Fruit fly (Drosophila melanogaster) whole organism, embryonic: ENCODE data around the gene Taf6.
A peak's percentile ranks its signal among the peaks of the same experiment; 100 is the strongest.

ENCODE experiments used
- Atf3 ChIP-seq: fragments of 200-800 bp; sonication (Bioruptor generic); optimal IDR thresholded peaks from 3 replicates; lab custom pipeline; 2016; ENCODE audit warnings: missing biosample characterization, missing genetic modification characterization
- Bdp1 ChIP-seq: fragments of 200-800 bp; sonication (Bioruptor generic); optimal IDR thresholded peaks from 3 replicates; lab custom pipeline; 2016; ENCODE audit warnings: missing biosample characterization, missing genetic modification characterization
- Bgb ChIP-seq: fragments of 200-800 bp; sonication (Bioruptor generic); IDR thresholded peaks from 2 replicates; pipeline ENCODE4 v1.3.6; 2022; ENCODE audit warnings: missing biosample characterization, missing genetic modification characterization; ENCODE audit not compliant: partially characterized antibody
- CG10274 ChIP-seq: fragments of 200-800 bp; sonication (Bioruptor generic); optimal IDR thresholded peaks from 3 replicates; lab custom pipeline; 2017; ENCODE audit warnings: missing biosample characterization, mild to moderate bottlenecking, missing genetic modification characterization
- CG10321 ChIP-seq: fragments of 200-800 bp; sonication (Bioruptor generic); IDR thresholded peaks from 2 replicates; pipeline ENCODE4 v1.3.6; 2022; ENCODE audit warnings: missing biosample characterization, missing genetic modification characterization
- CG10462 ChIP-seq: fragments of 200-800 bp; sonication (Bioruptor generic); optimal IDR thresholded peaks from 2 replicates; lab custom pipeline; 2016; ENCODE audit warnings: missing biosample characterization, missing genetic modification characterization
- CG10979 ChIP-seq: fragments of 200-800 bp; sonication (Bioruptor generic); optimal IDR thresholded peaks from 2 replicates; lab custom pipeline; 2018; ENCODE audit warnings: missing biosample characterization, mild to moderate bottlenecking, missing genetic modification characterization, moderate library complexity
- CG11085 ChIP-seq: fragments of 200-800 bp; sonication (Bioruptor generic); IDR thresholded peaks from 2 replicates; pipeline ENCODE4 v1.3.6; 2022; ENCODE audit warnings: missing biosample characterization, missing genetic modification characterization
- CG11504 ChIP-seq: fragments of 200-800 bp; sonication (Bioruptor generic); optimal IDR thresholded peaks from 3 replicates; lab custom pipeline; 2019; ENCODE audit warnings: missing biosample characterization, mild to moderate bottlenecking, missing genetic modification characterization, moderate library complexity
- CG12155 ChIP-seq: fragments of 200-800 bp; sonication (Bioruptor generic); optimal IDR thresholded peaks from 3 replicates; lab custom pipeline; 2016; ENCODE audit warnings: missing biosample characterization, missing genetic modification characterization
- CG12236 ChIP-seq: fragments of 200-800 bp; sonication (Bioruptor generic); optimal IDR thresholded peaks from 2 replicates; lab custom pipeline; 2016; ENCODE audit warnings: missing biosample characterization, missing genetic modification characterization
- CG12391 ChIP-seq: fragments of 200-800 bp; sonication (Bioruptor generic); optimal IDR thresholded peaks from 3 replicates; lab custom pipeline; 2018; ENCODE audit warnings: missing biosample characterization, mild to moderate bottlenecking, missing genetic modification characterization, moderate library complexity
- CG12769 ChIP-seq: fragments of 200-800 bp; sonication (Bioruptor generic); optimal IDR thresholded peaks from 2 replicates; lab custom pipeline; 2019; ENCODE audit warnings: missing biosample characterization, mild to moderate bottlenecking, missing genetic modification characterization, moderate library complexity
- CG12942 ChIP-seq: fragments of 200-800 bp; sonication (Bioruptor generic); optimal IDR thresholded peaks from 3 replicates; lab custom pipeline; 2016; ENCODE audit warnings: missing biosample characterization, missing genetic modification characterization
- CG13123 ChIP-seq: fragments of 200-800 bp; sonication (Bioruptor generic); optimal IDR thresholded peaks from 2 replicates; lab custom pipeline; 2016; ENCODE audit warnings: missing biosample characterization, missing genetic modification characterization
- CG14860 ChIP-seq: fragments of 200-800 bp; sonication (Bioruptor generic); IDR thresholded peaks from 3 replicates; pipeline ENCODE4 v1.3.6; 2022; ENCODE audit warnings: missing biosample characterization, missing genetic modification characterization; ENCODE audit not compliant: partially characterized antibody
- CG14965 ChIP-seq: fragments of 200-800 bp; sonication (Bioruptor generic); optimal IDR thresholded peaks from 2 replicates; lab custom pipeline; 2016; ENCODE audit warnings: missing biosample characterization, missing genetic modification characterization, borderline replicate concordance
- CG1529 ChIP-seq: fragments of 200-800 bp; sonication (Bioruptor generic); optimal IDR thresholded peaks from 3 replicates; lab custom pipeline; 2018; ENCODE audit warnings: missing biosample characterization, missing genetic modification characterization
- CG16779 ChIP-seq: fragments of 200-800 bp; sonication (Bioruptor generic); IDR thresholded peaks from 2 replicates; pipeline ENCODE4 v1.3.6; 2022; ENCODE audit warnings: missing biosample characterization, missing genetic modification characterization
- CG18619 ChIP-seq: fragments of 200-800 bp; sonication (Bioruptor generic); optimal IDR thresholded peaks from 3 replicates; lab custom pipeline; 2017; ENCODE audit warnings: missing biosample characterization, mild to moderate bottlenecking, missing genetic modification characterization
- CG18764 ChIP-seq: fragments of 200-800 bp; sonication (Bioruptor generic); optimal IDR thresholded peaks from 3 replicates; lab custom pipeline; 2016; ENCODE audit warnings: missing biosample characterization, missing genetic modification characterization
- CG32772 ChIP-seq: fragments of 200-800 bp; sonication (Bioruptor generic); IDR thresholded peaks from 2 replicates; pipeline ENCODE4 v1.3.6; 2022; ENCODE audit warnings: missing biosample characterization, missing genetic modification characterization
- CG34376 ChIP-seq: fragments of 200-800 bp; sonication (Bioruptor generic); optimal IDR thresholded peaks from 2 replicates; lab custom pipeline; 2018; ENCODE audit warnings: missing biosample characterization, mild to moderate bottlenecking, missing genetic modification characterization
- CG34422 ChIP-seq: fragments of 200-800 bp; sonication (Bioruptor generic); IDR thresholded peaks from 3 replicates; pipeline ENCODE4 v1.3.6; 2022; ENCODE audit warnings: missing biosample characterization, missing genetic modification characterization
- CG7839 ChIP-seq: fragments of 200-800 bp; sonication (Bioruptor generic); optimal IDR thresholded peaks from 3 replicates; lab custom pipeline; 2018; ENCODE audit warnings: missing biosample characterization, mild to moderate bottlenecking, missing genetic modification characterization, moderate library complexity
- CG8388 ChIP-seq: fragments of 200-800 bp; sonication (Bioruptor generic); optimal IDR thresholded peaks from 2 replicates; lab custom pipeline; 2019; ENCODE audit warnings: missing biosample characterization, mild to moderate bottlenecking, missing genetic modification characterization, moderate library complexity
- CHES-1-like ChIP-seq: fragments of 200-800 bp; sonication (Bioruptor generic); optimal IDR thresholded peaks from 2 replicates; lab custom pipeline; 2016; ENCODE audit warnings: missing biosample characterization, missing genetic modification characterization
- CkIIα-i1 ChIP-seq: fragments of 200-800 bp; sonication (Bioruptor generic); IDR thresholded peaks from 2 replicates; pipeline ENCODE4 v1.3.6; 2022; ENCODE audit warnings: missing biosample characterization, missing genetic modification characterization
- Doc3 ChIP-seq: fragments of 200-800 bp; sonication (Bioruptor generic); IDR thresholded peaks from 3 replicates; pipeline ENCODE4 v1.3.6; 2022; ENCODE audit warnings: missing biosample characterization, missing genetic modification characterization; ENCODE audit not compliant: partially characterized antibody
- GATAe ChIP-seq: fragments of 200-800 bp; sonication (Bioruptor generic); conservative IDR thresholded peaks from 2 replicates; pipeline ENCODE4 v1.3.6; 2022; ENCODE audit warnings: missing biosample characterization, missing genetic modification characterization
- Hsf ChIP-seq: fragments of 200-800 bp; sonication (Bioruptor generic); optimal IDR thresholded peaks from 3 replicates; lab custom pipeline; 2016; ENCODE audit warnings: missing biosample characterization, missing genetic modification characterization
- MESR4 ChIP-seq: fragments of 200-800 bp; sonication (Bioruptor generic); optimal IDR thresholded peaks from 2 replicates; lab custom pipeline; 2018; ENCODE audit warnings: missing biosample characterization, mild to moderate bottlenecking, missing genetic modification characterization, moderate library complexity
- NC2β ChIP-seq: fragments of 200-800 bp; sonication (Bioruptor generic); optimal IDR thresholded peaks from 2 replicates; lab custom pipeline; 2016; ENCODE audit warnings: missing biosample characterization, missing genetic modification characterization
- Sox102F ChIP-seq: fragments of 200-800 bp; sonication (Bioruptor generic); optimal IDR thresholded peaks from 2 replicates; lab custom pipeline; 2018; ENCODE audit warnings: missing biosample characterization, mild to moderate bottlenecking, missing genetic modification characterization, moderate library complexity
- Usf ChIP-seq: fragments of 200-800 bp; sonication (Bioruptor generic); optimal IDR thresholded peaks from 2 replicates; lab custom pipeline; 2017; ENCODE audit warnings: missing genotype, missing biosample characterization, missing genetic modification characterization
- chn ChIP-seq: fragments of 200-800 bp; sonication (Bioruptor generic); optimal IDR thresholded peaks from 2 replicates; lab custom pipeline; 2016; ENCODE audit warnings: missing biosample characterization, missing genetic modification characterization
- cwo ChIP-seq: fragments of 200-800 bp; sonication (Bioruptor generic); optimal IDR thresholded peaks from 3 replicates; lab custom pipeline; 2017; ENCODE audit warnings: missing biosample characterization, missing genetic modification characterization, mild to moderate bottlenecking, moderate library complexity, missing genetic modification reagents
- dan ChIP-seq: fragments of 200-800 bp; sonication (Bioruptor generic); IDR thresholded peaks from 2 replicates; pipeline ENCODE4 v1.3.6; 2022; ENCODE audit warnings: missing biosample characterization, missing genetic modification characterization
- ems ChIP-seq: fragments of 200-800 bp; sonication (Bioruptor generic); optimal IDR thresholded peaks from 3 replicates; lab custom pipeline; 2016; ENCODE audit warnings: missing biosample characterization, missing genetic modification characterization
- en ChIP-seq: fragments of 200-800 bp; sonication (Bioruptor generic); optimal IDR thresholded peaks from 2 replicates; lab custom pipeline; 2016; ENCODE audit warnings: missing biosample characterization, missing genetic modification characterization
- ftz-f1 ChIP-seq: fragments of 200-800 bp; sonication (Bioruptor generic); optimal IDR thresholded peaks from 2 replicates; lab custom pipeline; 2016; ENCODE audit warnings: missing biosample characterization, missing genetic modification characterization
- gsb-n ChIP-seq: fragments of 200-800 bp; sonication (Bioruptor generic); optimal IDR thresholded peaks from 3 replicates; lab custom pipeline; 2018; ENCODE audit warnings: missing biosample characterization, mild to moderate bottlenecking, missing genetic modification characterization
- inv ChIP-seq: fragments of 200-800 bp; sonication (Bioruptor generic); IDR thresholded peaks from 2 replicates; pipeline ENCODE4 v1.3.6; 2022; ENCODE audit warnings: missing biosample characterization, missing genetic modification characterization; ENCODE audit not compliant: partially characterized antibody
- lab ChIP-seq: fragments of 200-800 bp; sonication (Bioruptor generic); optimal IDR thresholded peaks from 3 replicates; lab custom pipeline; 2017; ENCODE audit warnings: missing biosample characterization, missing genetic modification characterization, mild to moderate bottlenecking, moderate library complexity, missing genetic modification reagents
- nerfin-1 ChIP-seq: fragments of 200-800 bp; sonication (Bioruptor generic); optimal IDR thresholded peaks from 3 replicates; lab custom pipeline; 2019; ENCODE audit warnings: missing biosample characterization, mild to moderate bottlenecking, missing genetic modification characterization, moderate library complexity
- peb ChIP-seq: fragments of 200-800 bp; sonication (Bioruptor generic); IDR thresholded peaks from 2 replicates; pipeline ENCODE4 v1.3.6; 2022; ENCODE audit warnings: missing biosample characterization, missing genetic modification characterization
- stc ChIP-seq: fragments of 200-800 bp; sonication (Bioruptor generic); IDR thresholded peaks from 2 replicates; pipeline ENCODE4 v1.3.6; 2022; ENCODE audit warnings: missing biosample characterization, missing genetic modification characterization
- tll ChIP-seq, 2 experiments: fragments of 200-800 bp in 1 of 2; fragments of >200 bp in 1 of 2; sonication (Bioruptor generic) in 1 of 2; optimal IDR thresholded peaks; 2 replicates each; lab custom pipeline; 2017 to 2019; ENCODE audit warnings: missing biosample characterization in 2 of 2, missing genetic modification characterization in 2 of 2, mild to moderate bottlenecking in 1 of 2, moderate library complexity in 1 of 2
- vfl ChIP-seq: fragments of 200-800 bp; sonication (Bioruptor generic); optimal IDR thresholded peaks from 2 replicates; lab custom pipeline; 2016; ENCODE audit warnings: missing biosample characterization, missing genetic modification characterization

Gene Taf6

dm6 chr3L:19634788-19635448, 36.0 kb downstream of the Taf6 start (continued):
- TF ChIP-seq CG10274 (GFP tag; lab: Kevin White, UChicago), result no peak
- TF ChIP-seq CHES-1-like (GFP tag; lab: Kevin White, UChicago), result no peak
- TF ChIP-seq gsb-n, result peak; percentile 83
- no peak for TF ChIP-seq CG1529 (GFP tag; lab: Kevin White, UChicago)
- peak; percentile 55 for TF ChIP-seq CG10321 (GFP tag; lab: Robert Waterston, UW)
- TF ChIP-seq MESR4 (GFP tag; lab: Kevin White, UChicago), result no peak
- peak; percentile 57 for TF ChIP-seq CG18619
- peak; percentile 82 for TF ChIP-seq CG12391 (tag; lab: Kevin White, UChicago)
- no peak for TF ChIP-seq ems (GFP tag; lab: Kevin White, UChicago)
- TF ChIP-seq CG7839, result peak; percentile 91
- TF ChIP-seq Sox102F (GFP tag; lab: Kevin White, UChicago), result peak; percentile 69
- no peak for TF ChIP-seq Bdp1 (GFP tag; lab: Kevin White, UChicago)
- TF ChIP-seq CG10462 (GFP tag; lab: Kevin White, UChicago), result no peak
- TF ChIP-seq dan (GFP tag; lab: Robert Waterston, UW), result no peak
- TF ChIP-seq chn (GFP tag; lab: Kevin White, UChicago), result no peak
- no peak for TF ChIP-seq Hsf
- TF ChIP-seq CG14860 (GFP tag; lab: Robert Waterston, UW), result no peak
- no peak for TF ChIP-seq ftz-f1 (GFP tag; lab: Kevin White, UChicago)
- no peak for TF ChIP-seq CkIIα-i1 (GFP tag; lab: Robert Waterston, UW)
- TF ChIP-seq en (GFP tag; lab: Kevin White, UChicago), result no peak
- no peak for TF ChIP-seq CG12236
- no peak for TF ChIP-seq CG16779
- TF ChIP-seq CG8388 (GFP tag; lab: Kevin White, UChicago), result peak; percentile 78
- TF ChIP-seq CG12769 (tag; lab: Kevin White, UChicago), result no peak
- TF ChIP-seq Doc3 (GFP tag; lab: Robert Waterston, UW), result no peak
- TF ChIP-seq peb, result peak; percentile 35; the same call in 1 of the 2 replicates
- no peak for TF ChIP-seq NC2β (GFP tag; lab: Kevin White, UChicago)
- peak; percentile 70 for TF ChIP-seq stc
- TF ChIP-seq nerfin-1, result peak; percentile 69
- peak; percentile 73 for TF ChIP-seq CG32772
- TF ChIP-seq CG12942 (GFP tag; lab: Kevin White, UChicago), result peak; percentile 1
- peak; percentile 82 for TF ChIP-seq lab (GFP tag; lab: Kevin White, UChicago)
- peak; percentile 4 for TF ChIP-seq Usf (GFP tag; lab: Kevin White, UChicago)
- TF ChIP-seq vfl (GFP tag; lab: Kevin White, UChicago), result no peak
- TF ChIP-seq CG34376 (GFP tag; lab: Kevin White, UChicago), result no peak
- TF ChIP-seq CG18764, result peak; percentile 61
- TF ChIP-seq GATAe (GFP tag; lab: Robert Waterston, UW), result 0 out of 2 replicates have a peak, but pooled peaks have one; percentile 29
- TF ChIP-seq Bgb (GFP tag; lab: Robert Waterston, UW), result no peak
- no peak for TF ChIP-seq CG14965 (GFP tag; lab: Kevin White, UChicago)
- TF ChIP-seq cwo (GFP tag; lab: Kevin White, UChicago), result peak; percentile 77
- TF ChIP-seq tll (GFP tag; optimal IDR thresholded peaks at IDR 0.05; lab: Kevin White, UChicago), result no peak
- no peak for TF ChIP-seq inv (GFP tag; lab: Robert Waterston, UW)
- 0 out of 3 replicates have a peak, but pooled peaks have one; percentile 62 for TF ChIP-seq CG34422 (GFP tag; lab: Robert Waterston, UW)
- peak; percentile 50 for TF ChIP-seq CG12155 (GFP tag; lab: Kevin White, UChicago)
- TF ChIP-seq CG11085 (GFP tag; lab: Robert Waterston, UW), result peak; percentile 67; the same call in 1 of the 2 replicates
- no peak for TF ChIP-seq Atf3 (GFP tag; lab: Kevin White, UChicago)
- peak; percentile 90 for TF ChIP-seq CG11504
- TF ChIP-seq CG10979, result peak; percentile 92
- peak; percentile 18 for TF ChIP-seq CG13123 (GFP tag; lab: Kevin White, UChicago)
